Fruit fly (Drosophila melanogaster) whole organism, embryonic: ENCODE data around the gene MtnB.
A peak's percentile ranks its signal among the peaks of the same experiment; 100 is the strongest.

Experiments used
- Aef1 ChIP-seq: fragments of 200-800 bp; sonication (Bioruptor generic); IDR thresholded peaks from 3 replicates; pipeline ENCODE4 v1.3.6; 2022; ENCODE audit warnings: missing biosample characterization, missing genetic modification characterization
- Atf3 ChIP-seq: fragments of 200-800 bp; sonication (Bioruptor generic); optimal IDR thresholded peaks from 3 replicates; lab custom pipeline; 2016; ENCODE audit warnings: missing biosample characterization, missing genetic modification characterization
- B-H1 ChIP-seq: fragments of 200-800 bp; sonication (Bioruptor generic); IDR thresholded peaks from 3 replicates; pipeline ENCODE4 v1.3.6; 2022; ENCODE audit warnings: missing biosample characterization, missing genetic modification characterization
- Bdp1 ChIP-seq: fragments of 200-800 bp; sonication (Bioruptor generic); optimal IDR thresholded peaks from 3 replicates; lab custom pipeline; 2016; ENCODE audit warnings: missing biosample characterization, missing genetic modification characterization
- CG10209 ChIP-seq: fragments of 200-800 bp; sonication (Bioruptor generic); optimal IDR thresholded peaks from 3 replicates; lab custom pipeline; 2017; ENCODE audit warnings: missing biosample characterization, mild to moderate bottlenecking, missing genetic modification characterization, missing genetic modification reagents
- CG10267 ChIP-seq: fragments of 200-800 bp; sonication (Bioruptor generic); optimal IDR thresholded peaks from 2 replicates; lab custom pipeline; 2018; ENCODE audit warnings: missing biosample characterization, mild to moderate bottlenecking, missing genetic modification characterization, moderate library complexity
- CG10543 ChIP-seq: fragments of 200-800 bp; sonication (Bioruptor generic); optimal IDR thresholded peaks from 3 replicates; lab custom pipeline; 2017; ENCODE audit warnings: missing biosample characterization, mild to moderate bottlenecking, missing genetic modification characterization, moderate library complexity
- CG10654 ChIP-seq: fragments of 200-800 bp; sonication (Bioruptor generic); optimal IDR thresholded peaks from 2 replicates; lab custom pipeline; 2016; ENCODE audit warnings: missing biosample characterization, missing genetic modification characterization
- CG11560 ChIP-seq: fragments of 200-800 bp; sonication (Bioruptor generic); IDR thresholded peaks from 3 replicates; pipeline ENCODE4 v1.3.6; 2022; ENCODE audit warnings: missing biosample characterization, missing genetic modification characterization
- CG12299 ChIP-seq: fragments of 200-800 bp; sonication (Bioruptor generic); optimal IDR thresholded peaks from 2 replicates; lab custom pipeline; 2018; ENCODE audit warnings: missing biosample characterization, mild to moderate bottlenecking, missing genetic modification characterization
- CG14710 ChIP-seq: fragments of 200-800 bp; sonication (Bioruptor generic); optimal IDR thresholded peaks from 3 replicates; lab custom pipeline; 2019; ENCODE audit warnings: missing biosample characterization, mild to moderate bottlenecking, missing genetic modification characterization, moderate library complexity
- CG15269 ChIP-seq: fragments of 200-800 bp; sonication (Bioruptor generic); optimal IDR thresholded peaks from 2 replicates; lab custom pipeline; 2018; ENCODE audit warnings: missing biosample characterization, mild to moderate bottlenecking, missing genetic modification characterization, moderate library complexity
- CG1647 ChIP-seq: fragments of 200-800 bp; sonication (Bioruptor generic); optimal IDR thresholded peaks from 3 replicates; lab custom pipeline; 2016; ENCODE audit warnings: missing biosample characterization, missing genetic modification characterization
- CG17359 ChIP-seq: fragments of 200-800 bp; sonication (Bioruptor generic); optimal IDR thresholded peaks from 3 replicates; lab custom pipeline; 2018; ENCODE audit warnings: missing biosample characterization, mild to moderate bottlenecking, missing genetic modification characterization, moderate library complexity
- CG18619 ChIP-seq: fragments of 200-800 bp; sonication (Bioruptor generic); optimal IDR thresholded peaks from 3 replicates; lab custom pipeline; 2017; ENCODE audit warnings: missing biosample characterization, mild to moderate bottlenecking, missing genetic modification characterization
- CG18764 ChIP-seq: fragments of 200-800 bp; sonication (Bioruptor generic); optimal IDR thresholded peaks from 3 replicates; lab custom pipeline; 2016; ENCODE audit warnings: missing biosample characterization, missing genetic modification characterization
- CG31441 ChIP-seq: fragments of 200-800 bp; sonication (Bioruptor generic); IDR thresholded peaks from 2 replicates; pipeline ENCODE4 v1.3.6; 2022; ENCODE audit warnings: missing biosample characterization, missing genetic modification characterization
- CG5953 ChIP-seq: fragments of 200-800 bp; sonication (Bioruptor generic); IDR thresholded peaks from 2 replicates; pipeline ENCODE4 v1.3.6; 2022; ENCODE audit warnings: missing biosample characterization, missing genetic modification characterization
- CG6272 ChIP-seq: fragments of 200-800 bp; sonication (Bioruptor generic); IDR thresholded peaks from 2 replicates; pipeline ENCODE4 v1.3.6; 2022; ENCODE audit warnings: missing biosample characterization, missing genetic modification characterization
- CHES-1-like ChIP-seq: fragments of 200-800 bp; sonication (Bioruptor generic); optimal IDR thresholded peaks from 2 replicates; lab custom pipeline; 2016; ENCODE audit warnings: missing biosample characterization, missing genetic modification characterization
- Dad ChIP-seq: fragments of 200-800 bp; sonication (Bioruptor generic); optimal IDR thresholded peaks from 3 replicates; lab custom pipeline; 2016; ENCODE audit warnings: missing biosample characterization, missing genetic modification characterization
- Dip3 ChIP-seq: fragments of 200-800 bp; sonication (Bioruptor generic); optimal IDR thresholded peaks from 3 replicates; lab custom pipeline; 2016; ENCODE audit warnings: missing biosample characterization, missing genetic modification characterization
- Dll ChIP-seq: fragments of 200-800 bp; sonication (Bioruptor generic); IDR thresholded peaks from 4 replicates; pipeline ENCODE4 v1.3.6; 2022; ENCODE audit warnings: missing biosample characterization, missing genetic modification characterization; ENCODE audit not compliant: partially characterized antibody
- Elba2 ChIP-seq: fragments of 200-800 bp; sonication (Bioruptor generic); optimal IDR thresholded peaks from 3 replicates; lab custom pipeline; 2016; ENCODE audit warnings: missing biosample characterization, missing genetic modification characterization
- H15 ChIP-seq: fragments of 200-800 bp; sonication (Bioruptor generic); IDR thresholded peaks from 3 replicates; pipeline ENCODE4 v1.3.6; 2022; ENCODE audit warnings: missing biosample characterization, missing genetic modification characterization
- Hey ChIP-seq: fragments of 200-800 bp; sonication (Bioruptor generic); optimal IDR thresholded peaks from 3 replicates; lab custom pipeline; 2018; ENCODE audit warnings: missing biosample characterization, mild to moderate bottlenecking, missing genetic modification characterization
- Lim3 ChIP-seq: fragments of 200-800 bp; sonication (Bioruptor generic); IDR thresholded peaks from 2 replicates; pipeline ENCODE4 v1.3.6; 2022; ENCODE audit warnings: missing biosample characterization, missing genetic modification characterization
- Lpt ChIP-seq: fragments of >200 bp; optimal IDR thresholded peaks from 2 replicates; lab custom pipeline; 2018; ENCODE audit warnings: missing biosample characterization, missing genetic modification characterization
- Scr ChIP-seq: fragments of 200-800 bp; sonication (Bioruptor generic); IDR thresholded peaks from 2 replicates; pipeline ENCODE4 v1.3.6; 2022; ENCODE audit warnings: missing biosample characterization, missing genetic modification characterization; ENCODE audit not compliant: partially characterized antibody
- Side ChIP-seq: fragments of 200-800 bp; sonication (Bioruptor generic); optimal IDR thresholded peaks from 2 replicates; lab custom pipeline; 2016; ENCODE audit warnings: missing biosample characterization, missing genetic modification characterization
- Spps ChIP-seq: fragments of 200-800 bp; sonication (Bioruptor generic); optimal IDR thresholded peaks from 2 replicates; lab custom pipeline; 2018; ENCODE audit warnings: missing biosample characterization, mild to moderate bottlenecking, missing genetic modification characterization
- abd-A ChIP-seq: fragments of 200-800 bp; sonication (Bioruptor generic); optimal IDR thresholded peaks from 3 replicates; lab custom pipeline; 2019; ENCODE audit warnings: missing biosample characterization, mild to moderate bottlenecking, missing genetic modification characterization, moderate library complexity
- dimm ChIP-seq: fragments of 200-800 bp; sonication (Bioruptor generic); IDR thresholded peaks from 2 replicates; pipeline ENCODE4 v1.3.6; 2022; ENCODE audit warnings: missing biosample characterization, missing genetic modification characterization
- dmrt11E ChIP-seq: fragments of 200-800 bp; sonication (Bioruptor generic); optimal IDR thresholded peaks from 3 replicates; lab custom pipeline; 2018; ENCODE audit warnings: missing biosample characterization, mild to moderate bottlenecking, missing genetic modification characterization, moderate library complexity
- fd102C ChIP-seq: fragments of 200-800 bp; sonication (Bioruptor generic); optimal IDR thresholded peaks from 2 replicates; lab custom pipeline; 2018; ENCODE audit warnings: missing biosample characterization, mild to moderate bottlenecking, missing genetic modification characterization, moderate library complexity
- grau ChIP-seq: fragments of 200-800 bp; optimal IDR thresholded peaks from 3 replicates; lab custom pipeline; 2019; ENCODE audit warnings: missing biosample characterization, mild to moderate bottlenecking, missing genetic modification characterization, moderate library complexity
- ham ChIP-seq: fragments of 200-800 bp; sonication (Bioruptor generic); IDR thresholded peaks from 2 replicates; pipeline ENCODE4 v1.3.6; 2022; ENCODE audit warnings: missing biosample characterization, missing genetic modification characterization
- lab ChIP-seq: fragments of 200-800 bp; sonication (Bioruptor generic); optimal IDR thresholded peaks from 3 replicates; lab custom pipeline; 2017; ENCODE audit warnings: missing biosample characterization, missing genetic modification characterization, mild to moderate bottlenecking, moderate library complexity, missing genetic modification reagents
- lbe ChIP-seq: fragments of 200-800 bp; sonication (Bioruptor generic); optimal IDR thresholded peaks from 2 replicates; lab custom pipeline; 2016; ENCODE audit warnings: missing biosample characterization, mild to moderate bottlenecking, missing genetic modification characterization
- lola ChIP-seq, 3 experiments: fragments of >200 bp in 2 of 3; fragments of 200-800 bp in 1 of 3; sonication (Bioruptor generic) in 1 of 3; optimal IDR thresholded peaks; 2 replicates each; lab custom pipeline; 2017 to 2019; ENCODE audit warnings: missing biosample characterization in 3 of 3, missing genetic modification characterization in 3 of 3, mild to moderate bottlenecking in 1 of 3, moderate library complexity in 1 of 3
- pb ChIP-seq: fragments of 200-800 bp; sonication (Bioruptor generic); optimal IDR thresholded peaks from 3 replicates; lab custom pipeline; 2016; ENCODE audit warnings: missing biosample characterization, missing genetic modification characterization
- pfk ChIP-seq: fragments of 200-800 bp; sonication (Bioruptor generic); optimal IDR thresholded peaks from 2 replicates; lab custom pipeline; 2018; ENCODE audit warnings: missing biosample characterization, mild to moderate bottlenecking, missing genetic modification characterization, moderate library complexity
- pho ChIP-seq: fragments of 200-800 bp; sonication (Bioruptor generic); optimal IDR thresholded peaks from 2 replicates; lab custom pipeline; 2016; ENCODE audit warnings: missing biosample characterization, missing genetic modification characterization
- rib ChIP-seq: fragments of 200-800 bp; sonication (Bioruptor generic); IDR thresholded peaks from 2 replicates; pipeline ENCODE4 v1.3.6; 2022; ENCODE audit warnings: missing biosample characterization, missing genetic modification characterization
- scrt ChIP-seq: fragments of 200-800 bp; sonication (Bioruptor generic); optimal IDR thresholded peaks from 2 replicates; lab custom pipeline; 2018; ENCODE audit warnings: missing biosample characterization, mild to moderate bottlenecking, missing genetic modification characterization, moderate library complexity
- tgo ChIP-seq: fragments of 200-800 bp; sonication (Bioruptor generic); IDR thresholded peaks from 3 replicates; pipeline ENCODE4 v1.3.6; 2022; ENCODE audit warnings: missing biosample characterization, missing genetic modification characterization
- ttk ChIP-seq: fragments of 200-800 bp; sonication (Bioruptor generic); IDR thresholded peaks from 2 replicates; pipeline ENCODE4 v2.1.2; 2022; ENCODE audit warnings: missing biosample characterization, missing genetic modification characterization
- wor ChIP-seq: fragments of 200-800 bp; sonication (Bioruptor generic); IDR thresholded peaks from 2 replicates; pipeline ENCODE4 v1.3.6; 2022; ENCODE audit warnings: missing biosample characterization, missing genetic modification characterization
- yki ChIP-seq: fragments of >200 bp; optimal IDR thresholded peaks from 3 replicates; lab custom pipeline; 2018
- zfh2 ChIP-seq: fragments of 200-800 bp; sonication (Bioruptor generic); optimal IDR thresholded peaks from 2 replicates; lab custom pipeline; 2016; ENCODE audit warnings: missing biosample characterization, missing genetic modification characterization

MtnB gene

dm6 chr3R:20549855-20550603, 46.5 kb upstream of the MtnB start (continued):
- peak; percentile 84 for TF ChIP-seq CG10654 (GFP tag; lab: Kevin White, UChicago)
- peak; percentile 66 for TF ChIP-seq CG18764 (GFP tag; lab: Kevin White, UChicago)
- TF ChIP-seq dimm = peak; percentile 50
- TF ChIP-seq CHES-1-like (GFP tag; lab: Kevin White, UChicago) = no peak
- TF ChIP-seq CG1647 = peak; percentile 1
- peak; percentile 83 for TF ChIP-seq CG10267 (tag; lab: Kevin White, UChicago)
- TF ChIP-seq CG18619 (GFP tag; lab: Kevin White, UChicago) = peak; percentile 86
- peak in 1 of 3 experiments; percentile 82 for TF ChIP-seq lola (GFP tag; optimal IDR thresholded peaks at IDR 0.05; lab: Kevin White, UChicago)
- peak; percentile 83 for TF ChIP-seq CG14710 (tag; lab: Kevin White, UChicago)
- TF ChIP-seq CG10209 (GFP tag; lab: Kevin White, UChicago) = peak; percentile 86
- TF ChIP-seq CG11560 (tag; lab: Robert Waterston, UW) = peak; percentile 78
- TF ChIP-seq Dll (GFP tag; lab: Robert Waterston, UW) = no peak
- peak; percentile 23 for TF ChIP-seq Bdp1 (GFP tag; lab: Kevin White, UChicago)
- no peak; the same call in 1 of the 2 replicates for TF ChIP-seq Lim3
- no peak for TF ChIP-seq Lpt (GFP tag; lab: Kevin White, UChicago)
- TF ChIP-seq Spps = peak; percentile 62
- TF ChIP-seq ham (GFP tag; lab: Robert Waterston, UW) = 0 out of 2 replicates have a peak, but pooled peaks have one; percentile 8
- peak; percentile 74; the same call in 2 of the 3 replicates for TF ChIP-seq H15
- peak; percentile 96 for TF ChIP-seq Hey
- TF ChIP-seq pb (GFP tag; lab: Kevin White, UChicago) = no peak
- TF ChIP-seq CG12299 (tag; lab: Kevin White, UChicago) = peak; percentile 37
- peak; percentile 77 for TF ChIP-seq wor
- peak; percentile 17 for TF ChIP-seq pho (GFP tag; lab: Kevin White, UChicago)
- peak; percentile 88 for TF ChIP-seq CG17359 (tag; lab: Kevin White, UChicago)
- peak; percentile 63 for TF ChIP-seq lbe (GFP tag; lab: Kevin White, UChicago)
- TF ChIP-seq CG6272 = peak; percentile 73
- peak; percentile 81 for TF ChIP-seq scrt
- no peak for TF ChIP-seq Dip3 (GFP tag; lab: Kevin White, UChicago)
- TF ChIP-seq fd102C (GFP tag; lab: Kevin White, UChicago) = no peak
- TF ChIP-seq rib (GFP tag; lab: Robert Waterston, UW) = peak; percentile 79
- TF ChIP-seq Side (GFP tag; lab: Kevin White, UChicago) = no peak
- peak; percentile 85 for TF ChIP-seq dmrt11E (tag; lab: Kevin White, UChicago)
- no peak for TF ChIP-seq Elba2
- TF ChIP-seq Dad (GFP tag; lab: Kevin White, UChicago) = no peak
- peak; percentile 89 for TF ChIP-seq tgo
- peak; percentile 90 for TF ChIP-seq CG10543 (GFP tag; lab: Kevin White, UChicago)
- peak; percentile 18 for TF ChIP-seq Atf3 (GFP tag; lab: Kevin White, UChicago)
- TF ChIP-seq Aef1 = peak; percentile 84
- TF ChIP-seq B-H1 (GFP tag; lab: Robert Waterston, UW) = peak; percentile 75
- peak; percentile 86 for TF ChIP-seq CG31441 (GFP tag; lab: Robert Waterston, UW)
- TF ChIP-seq CG15269 (tag; lab: Kevin White, UChicago) = peak; percentile 92
- TF ChIP-seq grau = peak; percentile 87
- TF ChIP-seq lab (GFP tag; lab: Kevin White, UChicago) = peak; percentile 92
- peak; percentile 77 for TF ChIP-seq ttk
- TF ChIP-seq abd-A (tag; lab: Kevin White, UChicago) = no peak
- TF ChIP-seq yki = no peak
- TF ChIP-seq pfk (GFP tag; lab: Kevin White, UChicago) = peak; percentile 68
- TF ChIP-seq zfh2 (GFP tag; lab: Kevin White, UChicago) = peak; percentile 14
- TF ChIP-seq Scr (GFP tag; lab: Robert Waterston, UW) = no peak
- TF ChIP-seq CG5953 = peak; percentile 64
